Worm (Caenorhabditis elegans) whole organism, L4 larva: ENCODE data around the gene F56C9.6.

Source experiments
- F10B5.3 ChIP-seq: sonication (generic microtip); optimal IDR thresholded peaks from 2 replicates; lab custom pipeline; 2016; ENCODE audit warnings: mild to moderate bottlenecking, missing genetic modification characterization, missing compliant biosample characterization
- Y75B8A.6 ChIP-seq: fragments of 200-800 bp; sonication (Bioruptor generic); IDR thresholded peaks from 2 replicates; pipeline ENCODE4 v1.3.6; 2022; ENCODE audit warnings: missing genetic modification reagents, missing genetic modification characterization, missing compliant biosample characterization
- ceh-62 ChIP-seq: sonication (generic microtip); optimal IDR thresholded peaks from 2 replicates; lab custom pipeline; 2017; ENCODE audit warnings: missing biosample characterization, missing genetic modification characterization
- daf-19 ChIP-seq: fragments of 200-800 bp; sonication (Bioruptor generic); conservative IDR thresholded peaks from 2 replicates; pipeline ENCODE4 v1.3.6; 2022; ENCODE audit warnings: missing genetic modification characterization, missing compliant biosample characterization
- dpl-1 ChIP-seq: fragments of 150-350 bp; optimal IDR thresholded peaks from 2 replicates; lab custom pipeline; 2014; ENCODE audit warnings: missing biosample characterization, missing genetic modification reagents, missing genetic modification characterization
- mdl-1 ChIP-seq, 2 experiments: fragments of 150-350 bp in 1 of 2; sonication (generic microtip) in 1 of 2; optimal IDR thresholded peaks; 2 replicates each; lab custom pipeline; 2014 to 2017; ENCODE audit warnings: missing biosample characterization in 2 of 2, missing genetic modification characterization in 2 of 2
- mes-2 ChIP-seq: sonication (generic microtip); optimal IDR thresholded peaks from 2 replicates; lab custom pipeline; 2016; ENCODE audit warnings: missing genotype, mild to moderate bottlenecking, missing genetic modification characterization, missing compliant biosample characterization; ENCODE audit not compliant: poor library complexity, severe bottlenecking
- nhr-76 ChIP-seq: fragments of 150-350 bp; optimal IDR thresholded peaks from 2 replicates; lab custom pipeline; 2014; ENCODE audit warnings: missing biosample characterization, missing genetic modification characterization
- unc-62 ChIP-seq, 3 experiments: fragments of 150-350 bp in 1 of 3; sonication (generic microtip); optimal IDR thresholded peaks in 2 of 3; peaks in 1 of 3; 1 replicate in 1 of 3; 2 replicates in 2 of 3; lab custom pipeline; 2014 to 2017; ENCODE audit warnings: missing biosample characterization in 3 of 3, missing genetic modification characterization in 3 of 3, missing genetic modification reagents in 3 of 3, missing genotype in 1 of 3
- vab-7 ChIP-seq: fragments of 200-800 bp; sonication (Bioruptor generic); IDR thresholded peaks from 2 replicates; pipeline ENCODE4 v1.3.6; 2022; ENCODE audit warnings: missing genetic modification reagents, missing genetic modification characterization, missing compliant biosample characterization
- zag-1 ChIP-seq: fragments of 150-350 bp; optimal IDR thresholded peaks from 2 replicates; lab custom pipeline; 2014; ENCODE audit warnings: missing biosample characterization, missing genetic modification characterization

DNA sequence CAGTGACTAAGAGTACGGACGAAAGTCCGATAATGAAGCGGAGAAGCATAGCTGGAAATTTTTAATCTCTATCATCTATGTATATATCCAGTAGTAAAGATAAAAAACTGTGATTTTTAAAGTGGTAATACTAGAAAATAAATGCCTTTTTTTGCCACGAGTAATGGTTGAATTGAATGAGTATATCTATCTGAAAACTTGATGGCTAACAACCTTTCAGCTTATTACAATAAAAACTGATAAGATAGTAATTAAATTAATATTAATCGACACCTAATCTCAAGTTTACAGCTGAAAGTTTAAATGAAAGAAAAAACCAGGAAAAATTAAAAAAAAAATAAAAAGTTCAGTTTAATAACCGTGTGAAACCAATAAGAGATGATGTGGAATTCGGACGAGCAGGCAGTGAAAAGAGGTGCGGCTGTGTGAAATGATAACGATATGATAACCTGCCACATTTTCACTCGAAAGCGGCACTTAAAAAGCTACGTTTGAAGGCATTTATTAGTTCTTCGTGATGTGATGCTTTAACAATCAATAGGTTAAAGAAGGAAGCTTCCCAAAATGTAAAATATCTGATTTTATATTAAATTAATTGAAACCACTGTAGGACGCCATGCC, 4.5 kb upstream of the F56C9.6 start, which contains the start of gene nspg-6:
- TF ChIP-seq mdl-1 (tag; optimal IDR thresholded peaks at IDR 0.05; lab: Kevin White, UChicago), result no peak
- no peak for TF ChIP-seq dpl-1
- no peak for TF ChIP-seq unc-62 (GFP tag; optimal IDR thresholded peaks at IDR 0.05 in 1 of 2; lab: Kevin White, UChicago)
- TF ChIP-seq unc-62 (tag; optimal IDR thresholded peaks at IDR 0.05; lab: Kevin White, UChicago), result no peak
- no peak for TF ChIP-seq daf-19 (GFP tag; lab: Robert Waterston, UW)
- TF ChIP-seq Y75B8A.6 (GFP tag; lab: Robert Waterston, UW), result no peak
- TF ChIP-seq nhr-76 (tag; lab: Kevin White, UChicago), result no peak
- TF ChIP-seq vab-7, result no peak
- TF ChIP-seq ceh-62 (tag; lab: Kevin White, UChicago), result no peak
- TF ChIP-seq mes-2 (tag; lab: Kevin White, UChicago), result no peak
- TF ChIP-seq zag-1, result no peak
- TF ChIP-seq F10B5.3, result no peak
